Worm (Caenorhabditis elegans) whole organism, L3 larva: ENCODE results near the gene srw-77.

ENCODE experiments used
- egl-27 ChIP-seq: sonication (generic microtip); optimal IDR thresholded peaks from 4 replicates; lab custom pipeline; 2017; ENCODE audit warnings: missing biosample characterization, missing genetic modification reagents, missing genetic modification characterization
- elt-1 ChIP-seq: fragments of 150-350 bp; optimal IDR thresholded peaks from 2 replicates; lab custom pipeline; 2014; ENCODE audit warnings: missing biosample characterization, missing genetic modification characterization
- elt-3 ChIP-seq, 3 experiments: fragments of 150-350 bp in 1 of 3; sonication (generic microtip) in 2 of 3; optimal IDR thresholded peaks; 2 replicates in 2 of 3; 4 replicates in 1 of 3; lab custom pipeline; 2014 to 2017; ENCODE audit warnings: missing biosample characterization in 3 of 3, missing genetic modification characterization in 3 of 3
- eor-1 ChIP-seq, 2 experiments: fragments of 150-350 bp; optimal IDR thresholded peaks; 2 replicates each; lab custom pipeline; 2014 to 2018; ENCODE audit warnings: missing biosample characterization in 2 of 2, missing genetic modification characterization in 2 of 2
- fkh-10 ChIP-seq: sonication (generic microtip); optimal IDR thresholded peaks from 2 replicates; lab custom pipeline; 2017; ENCODE audit warnings: missing biosample characterization, missing genetic modification reagents, missing genetic modification characterization
- mdl-1 ChIP-seq: fragments of 150-350 bp; optimal IDR thresholded peaks from 2 replicates; lab custom pipeline; 2014; ENCODE audit warnings: missing biosample characterization, missing genetic modification characterization
- skn-1 ChIP-seq: fragments of 150-350 bp; optimal IDR thresholded peaks from 2 replicates; lab custom pipeline; 2014; ENCODE audit warnings: missing biosample characterization, missing genetic modification characterization
- ztf-11 ChIP-seq: fragments of 150-350 bp; optimal IDR thresholded peaks from 2 replicates; lab custom pipeline; 2014; ENCODE audit warnings: missing biosample characterization, missing genetic modification characterization

- TF ChIP-seq skn-1 (tag; lab: Kevin White, UChicago) = no peak
- TF ChIP-seq mdl-1 = no peak
- no peak for TF ChIP-seq ztf-11 (tag; lab: Kevin White, UChicago)
- no peak for TF ChIP-seq elt-3 (tag; optimal IDR thresholded peaks at IDR 0.05; lab: Kevin White, UChicago)
- TF ChIP-seq egl-27 = no peak
- TF ChIP-seq fkh-10 = no peak
- no peak for TF ChIP-seq elt-1 (tag; lab: Kevin White, UChicago)
- TF ChIP-seq eor-1 (tag; optimal IDR thresholded peaks at IDR 0.05; lab: Kevin White, UChicago) = no peak
Measured at ce11 chrV:16682886-16683285, 39.4 kb upstream of the srw-77 start, which contains the start of gene srw-36.
